Worm (Caenorhabditis elegans) whole organism, L2 larva: ENCODE data around the gene C30B5.6.

Experiments used
- C34F6.9 ChIP-seq: fragments of 150-350 bp; optimal IDR thresholded peaks from 2 replicates; lab custom pipeline; 2014; ENCODE audit warnings: missing biosample characterization, missing genetic modification characterization
- F13H6.1 ChIP-seq: sonication (generic microtip); optimal IDR thresholded peaks from 2 replicates; lab custom pipeline; 2016; ENCODE audit warnings: missing genetic modification characterization, missing compliant biosample characterization
- R02D3.7 ChIP-seq: fragments of 150-350 bp; optimal IDR thresholded peaks from 2 replicates; lab custom pipeline; 2014; ENCODE audit warnings: missing biosample characterization, missing genetic modification characterization
- alr-1 ChIP-seq: fragments of 150-350 bp; optimal IDR thresholded peaks from 2 replicates; lab custom pipeline; 2014; ENCODE audit warnings: missing biosample characterization, missing genetic modification characterization
- aly-2 ChIP-seq: fragments of 150-350 bp; optimal IDR thresholded peaks from 2 replicates; lab custom pipeline; 2014; ENCODE audit warnings: missing biosample characterization, missing genetic modification characterization
- blmp-1 ChIP-seq: sonication (generic microtip); optimal IDR thresholded peaks from 2 replicates; lab custom pipeline; 2017; ENCODE audit warnings: missing genetic modification characterization, mild to moderate bottlenecking, missing compliant biosample characterization, antibody characterized with exemption, moderate library complexity; ENCODE audit not compliant: insufficient read depth
- ceh-16 ChIP-seq: fragments of 150-350 bp; optimal IDR thresholded peaks from 2 replicates; lab custom pipeline; 2014; ENCODE audit warnings: missing biosample characterization, missing genetic modification characterization
- crh-2 ChIP-seq: sonication (generic microtip); optimal IDR thresholded peaks from 2 replicates; lab custom pipeline; 2017; ENCODE audit warnings: missing biosample characterization, missing genetic modification characterization
- dmd-4 ChIP-seq: sonication (generic microtip); optimal IDR thresholded peaks from 2 replicates; lab custom pipeline; 2017; ENCODE audit warnings: missing biosample characterization, missing genetic modification characterization
- egl-27 ChIP-seq: sonication (generic microtip); optimal IDR thresholded peaks from 3 replicates; lab custom pipeline; 2017; ENCODE audit warnings: missing biosample characterization, missing genetic modification reagents, missing genetic modification characterization
- elt-1 ChIP-seq: fragments of 150-350 bp; optimal IDR thresholded peaks from 2 replicates; lab custom pipeline; 2014; ENCODE audit warnings: missing biosample characterization, missing genetic modification characterization
- fos-1 ChIP-seq: fragments of 150-350 bp; optimal IDR thresholded peaks from 2 replicates; lab custom pipeline; 2014; ENCODE audit warnings: missing biosample characterization, missing genetic modification characterization
- gmeb-1 ChIP-seq: fragments of 150-350 bp; optimal IDR thresholded peaks from 2 replicates; lab custom pipeline; 2014; ENCODE audit warnings: missing biosample characterization, missing genetic modification characterization
- lin-11 ChIP-seq: fragments of 150-350 bp; sonication (generic microtip); optimal IDR thresholded peaks from 2 replicates; lab custom pipeline; 2014; ENCODE audit warnings: missing biosample characterization, missing genetic modification characterization, inconsistent platforms, mixed read lengths
- lin-13 ChIP-seq: fragments of 150-350 bp; optimal IDR thresholded peaks from 2 replicates; lab custom pipeline; 2014; ENCODE audit warnings: missing biosample characterization, missing genetic modification reagents, missing genetic modification characterization
- lin-39 ChIP-seq: fragments of 150-350 bp; optimal IDR thresholded peaks from 2 replicates; lab custom pipeline; 2014; ENCODE audit warnings: missing biosample characterization, missing genetic modification reagents, missing genetic modification characterization
- mab-5 ChIP-seq: fragments of 150-350 bp; optimal IDR thresholded peaks from 2 replicates; lab custom pipeline; 2014; ENCODE audit warnings: missing biosample characterization, missing genetic modification characterization
- mbf-1 ChIP-seq: sonication (generic microtip); optimal IDR thresholded peaks from 2 replicates; lab custom pipeline; 2017; ENCODE audit warnings: missing biosample characterization, missing genetic modification characterization
- nhr-11 ChIP-seq: fragments of 150-350 bp; optimal IDR thresholded peaks from 2 replicates; lab custom pipeline; 2014; ENCODE audit warnings: missing biosample characterization, missing genetic modification characterization
- nhr-12 ChIP-seq: fragments of 150-350 bp; optimal IDR thresholded peaks from 2 replicates; lab custom pipeline; 2014; ENCODE audit warnings: missing biosample characterization, missing genetic modification characterization
- nhr-129 ChIP-seq: fragments of 150-350 bp; optimal IDR thresholded peaks from 2 replicates; lab custom pipeline; 2014; ENCODE audit warnings: missing biosample characterization, missing genetic modification characterization
- nhr-23 ChIP-seq: fragments of 150-350 bp; optimal IDR thresholded peaks from 2 replicates; lab custom pipeline; 2014; ENCODE audit warnings: missing biosample characterization, missing genetic modification reagents, missing genetic modification characterization
- nhr-237 ChIP-seq: fragments of 150-350 bp; optimal IDR thresholded peaks from 2 replicates; lab custom pipeline; 2014; ENCODE audit warnings: missing biosample characterization, missing genetic modification characterization
- nhr-25 ChIP-seq: fragments of 150-350 bp; sonication (generic microtip); optimal IDR thresholded peaks from 3 replicates; lab custom pipeline; 2014; ENCODE audit warnings: missing biosample characterization, missing genetic modification characterization
- nhr-77 ChIP-seq: fragments of 150-350 bp; optimal IDR thresholded peaks from 2 replicates; lab custom pipeline; 2014; ENCODE audit warnings: missing biosample characterization, missing genetic modification characterization
- sem-4 ChIP-seq: fragments of 150-350 bp; optimal IDR thresholded peaks from 2 replicates; lab custom pipeline; 2014; ENCODE audit warnings: missing biosample characterization, missing genetic modification reagents, missing genetic modification characterization
- skn-1 ChIP-seq: sonication (generic microtip); optimal IDR thresholded peaks from 2 replicates; lab custom pipeline; 2017; ENCODE audit warnings: missing biosample characterization, missing genetic modification characterization
- sma-3 ChIP-seq: sonication (generic microtip); optimal IDR thresholded peaks from 2 replicates; lab custom pipeline; 2016; ENCODE audit warnings: missing genetic modification reagents, missing genetic modification characterization, missing compliant biosample characterization
- sma-9 ChIP-seq, 2 experiments: fragments of 150-350 bp in 1 of 2; sonication (generic microtip) in 1 of 2; optimal IDR thresholded peaks; 2 replicates each; lab custom pipeline; 2014 to 2016; ENCODE audit warnings: missing genetic modification characterization in 2 of 2, mild to moderate bottlenecking in 1 of 2, missing biosample characterization in 1 of 2, missing compliant biosample characterization in 1 of 2, missing genetic modification reagents in 1 of 2, moderate library complexity in 1 of 2
- unc-55 ChIP-seq: fragments of 150-350 bp; sonication (generic microtip); optimal IDR thresholded peaks from 3 replicates; lab custom pipeline; 2014; ENCODE audit warnings: missing biosample characterization, missing genetic modification reagents, missing genetic modification characterization
- unc-62 ChIP-seq: fragments of 150-350 bp; optimal IDR thresholded peaks from 2 replicates; lab custom pipeline; 2014; ENCODE audit warnings: missing biosample characterization, missing genetic modification reagents, missing genetic modification characterization
- ztf-1 ChIP-seq: fragments of 200-800 bp; sonication (Bioruptor generic); conservative IDR thresholded peaks from 2 replicates; pipeline ENCODE4 v1.3.6; 2022; ENCODE audit warnings: missing genetic modification characterization, missing compliant biosample characterization

C30B5.6 gene

DNA sequence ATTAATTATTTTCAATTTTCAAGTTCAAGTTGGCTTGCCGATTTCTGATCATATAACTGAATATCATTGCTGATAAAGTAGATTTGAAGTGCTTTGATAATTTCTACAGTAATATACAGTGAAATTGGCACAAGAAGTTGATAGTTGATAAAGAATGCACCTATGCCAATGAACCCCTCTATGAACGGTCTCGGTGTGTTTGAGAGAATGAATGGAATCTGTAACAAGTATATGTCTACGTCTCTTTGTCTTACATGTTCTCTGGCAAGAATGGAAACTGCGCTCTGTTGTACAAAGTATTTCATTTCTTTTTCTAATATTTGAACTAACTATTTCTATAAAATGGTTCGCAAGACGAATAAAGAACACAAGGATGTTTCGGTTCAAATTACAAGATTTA lies 19.3 kb upstream of the C30B5.6 start, which contains the start of gene T24H7.8:
T24H7.8 (plus strand) TSS at position 301 of the 400 bp plus-strand sequence.
- TF ChIP-seq ztf-1 (GFP tag; lab: Robert Waterston, UW) (no peak), sma-3 (GFP tag; lab: Kevin White, UChicago) (no peak), ceh-16 (tag; lab: Kevin White, UChicago) (no peak), dmd-4 (tag; lab: Kevin White, UChicago) (no peak), nhr-129 (tag; lab: Kevin White, UChicago) (no peak), unc-55 (GFP tag; lab: Kevin White, UChicago) (no peak), alr-1 (no peak), lin-13 (GFP tag; lab: Kevin White, UChicago) (no peak), crh-2 (tag; lab: Kevin White, UChicago) (no peak), sem-4 (tag; lab: Kevin White, UChicago) (no peak), lin-39 (tag; lab: Kevin White, UChicago) (no peak), gmeb-1 (tag; lab: Kevin White, UChicago) (no peak), blmp-1 (no peak), mab-5 (tag; lab: Kevin White, UChicago) (no peak), F13H6.1 (tag; lab: Kevin White, UChicago) (no peak), egl-27 (tag; lab: Kevin White, UChicago) (no peak), skn-1 (tag; lab: Kevin White, UChicago) (no peak), nhr-12 (tag; lab: Kevin White, UChicago) (no peak)

ce11 chrII:6236093-6236945 lies 13.9 kb upstream of the C30B5.6 start:
- TF ChIP-seq fos-1 (no peak), blmp-1 (no peak), nhr-25 (peak; percentile 4), F13H6.1 (tag; lab: Kevin White, UChicago) (peak; percentile 46), nhr-129 (tag; lab: Kevin White, UChicago) (peak; percentile 21)

DNA sequence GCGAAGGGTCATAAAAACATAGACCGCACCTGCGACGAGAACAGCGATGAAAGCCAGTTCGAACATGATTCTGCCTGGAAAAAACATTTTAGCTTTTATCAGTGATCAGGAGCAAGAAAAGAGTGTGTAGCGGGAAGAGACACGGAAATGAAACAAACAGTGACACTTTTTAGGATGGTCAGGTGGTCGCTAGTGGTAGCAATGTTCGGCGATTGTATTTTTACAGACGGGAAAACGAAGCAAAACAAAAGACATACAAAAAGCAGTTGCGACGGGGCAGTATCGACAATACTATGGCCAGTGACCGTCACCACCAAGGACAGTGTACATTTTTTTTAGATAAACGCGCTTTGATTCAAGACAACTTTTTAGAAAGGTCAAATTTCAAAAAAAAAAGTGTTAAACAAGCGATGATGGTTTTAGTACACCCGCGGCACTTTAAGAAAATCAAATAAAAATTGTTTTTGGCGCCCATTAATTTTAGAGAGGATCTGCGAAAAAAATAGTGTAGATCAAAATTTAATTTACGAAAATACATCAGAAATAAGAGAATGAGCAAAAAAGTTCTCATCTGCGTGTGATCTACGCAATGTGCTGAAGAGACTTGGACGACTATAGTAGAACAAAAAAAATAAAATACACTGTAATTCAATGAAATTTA lies 13.1 kb upstream of the C30B5.6 start, which contains the start of gene T24H7.9:
T24H7.9 (minus strand) TSS at position 74 of the 661 bp plus-strand sequence.
- TF ChIP-seq mbf-1 (tag; lab: Kevin White, UChicago), result no peak
- no peak for TF ChIP-seq lin-11 (tag; lab: Kevin White, UChicago)
- TF ChIP-seq fos-1, result peak; percentile 27

DNA sequence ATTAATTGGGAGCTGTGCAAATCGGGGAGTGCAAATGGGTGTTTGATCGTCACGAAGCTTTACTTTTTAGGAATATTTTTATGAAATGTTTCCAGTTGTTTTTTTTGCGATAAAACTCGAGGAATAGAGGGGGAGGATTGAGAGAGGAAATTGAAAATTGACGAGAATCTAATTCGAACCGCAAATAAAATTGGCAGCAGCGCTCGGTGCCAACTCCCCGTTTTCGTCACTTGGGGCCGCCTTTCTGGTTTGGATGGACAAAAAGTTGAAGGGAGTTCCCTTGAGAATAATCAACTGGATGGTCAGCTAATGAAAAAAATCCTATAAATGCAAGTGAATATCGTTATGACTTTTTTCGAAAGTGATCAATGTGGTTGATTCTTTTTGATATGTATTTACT lies 7.7 kb upstream of the C30B5.6 start:
- TF ChIP-seq F13H6.1 (tag; lab: Kevin White, UChicago) (no peak), skn-1 (tag; lab: Kevin White, UChicago) (no peak), alr-1 (no peak), unc-55 (GFP tag; lab: Kevin White, UChicago) (no peak)

DNA sequence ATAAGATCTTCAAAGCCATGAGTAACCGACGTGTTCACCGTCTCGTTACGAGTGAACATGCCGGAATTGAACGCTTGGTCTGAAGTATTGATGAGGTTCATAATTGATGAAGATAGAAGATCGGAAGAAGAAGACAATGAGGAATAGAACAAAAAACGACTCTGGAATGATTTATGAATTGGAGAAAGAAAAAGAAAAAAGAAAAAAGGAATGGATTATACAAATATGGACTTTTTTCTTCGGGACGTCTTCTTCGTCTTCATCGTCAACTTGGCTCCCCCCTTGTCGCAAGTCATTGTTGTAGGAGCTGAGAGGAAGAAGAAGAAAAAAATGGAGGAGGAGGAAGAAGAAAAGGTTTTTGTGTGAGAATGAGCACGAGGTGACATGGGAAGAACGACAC lies 4.5 kb upstream of the C30B5.6 start, which contains the start of gene srsy-2:
srsy-2 (minus strand) TSS at position 101 of the 400 bp plus-strand sequence.
- TF ChIP-seq egl-27 (tag; lab: Kevin White, UChicago) (no peak), sma-9 (GFP tag; optimal IDR thresholded peaks at IDR 0.05; lab: Kevin White, UChicago) (peak; percentile 8), sma-9 (tag; optimal IDR thresholded peaks at IDR 0.05; lab: Kevin White, UChicago) (no peak), lin-39 (tag; lab: Kevin White, UChicago) (no peak), blmp-1 (no peak), skn-1 (tag; lab: Kevin White, UChicago) (no peak), dmd-4 (tag; lab: Kevin White, UChicago) (no peak), ceh-16 (tag; lab: Kevin White, UChicago) (no peak), unc-55 (GFP tag; lab: Kevin White, UChicago) (peak; percentile 67), unc-62 (GFP tag; lab: Kevin White, UChicago) (no peak), lin-11 (tag; lab: Kevin White, UChicago) (no peak), mab-5 (tag; lab: Kevin White, UChicago) (peak; percentile 1)

ce11 chrII:6223755-6224154 lies 1.3 kb upstream of the C30B5.6 start:
- no peak for TF ChIP-seq R02D3.7 (tag; lab: Kevin White, UChicago)
- no peak for TF ChIP-seq alr-1
- TF ChIP-seq nhr-11 (tag; lab: Kevin White, UChicago), result no peak
- TF ChIP-seq nhr-12 (tag; lab: Kevin White, UChicago), result no peak
- no peak for TF ChIP-seq nhr-23 (tag; lab: Kevin White, UChicago)
- no peak for TF ChIP-seq aly-2 (tag; lab: Kevin White, UChicago)
- TF ChIP-seq nhr-77 (tag; lab: Kevin White, UChicago), result no peak
- TF ChIP-seq elt-1 (tag; lab: Kevin White, UChicago), result no peak
- TF ChIP-seq C34F6.9 (tag; lab: Kevin White, UChicago), result no peak
- TF ChIP-seq nhr-129 (tag; lab: Kevin White, UChicago), result no peak
- TF ChIP-seq nhr-237 (tag; lab: Kevin White, UChicago), result no peak
- TF ChIP-seq mab-5 (tag; lab: Kevin White, UChicago), result no peak
